Worm (Caenorhabditis elegans): ENCODE results near the gene nhr-273.

ce11 chrII:4417333-4417732 is 17.8 kb upstream of the nhr-273 start, which contains the start of gene sod-5:
- TF ChIP-seq tbx-8 (GFP tag; optimal IDR thresholded peaks at IDR 0.05) (no peak), nhr-237 (tag; optimal IDR thresholded peaks at IDR 0.05) (no peak), nhr-28 (tag; optimal IDR thresholded peaks at IDR 0.05) (no peak), lin-13 (tag; optimal IDR thresholded peaks at IDR 0.05) (no peak), elt-3 (tag; optimal IDR thresholded peaks at IDR 0.05) (no peak)
